Worm (Caenorhabditis elegans): ENCODE data around the gene C16E9.2.

- TF ChIP-seq flt-1 (GFP tag; IDR thresholded peaks at IDR 0.05) (no peak), klf-2 (GFP tag; conservative IDR thresholded peaks at IDR 0.05) (no peak)
Measured at ce11 chrX:6939917-6940316, 4.4 kb downstream of the C16E9.2 start, which contains the start of gene C16E9.1.

All from whole organism, midembryonic.